Worm (Caenorhabditis elegans) whole organism, mixed stage, embryonic: ENCODE measurements around the gene gcn-2.
A peak's percentile ranks its signal among the peaks of the same experiment; 100 is the strongest.
"Not testable (repeated sequence)": the region's sequence is repeated elsewhere in the genome, so short reads cannot be mapped to it uniquely, and the experiment has no call there.

Source experiments
- M03D4.4 ChIP-seq: sonication (generic microtip); optimal IDR thresholded peaks from 2 replicates; lab custom pipeline; 2017; ENCODE audit warnings: mild to moderate bottlenecking, missing genetic modification characterization, missing compliant biosample characterization
- blmp-1 ChIP-seq: fragments of 150-350 bp; optimal IDR thresholded peaks from 2 replicates; lab custom pipeline; 2014; ENCODE audit warnings: missing biosample characterization, missing genetic modification characterization
- ceh-39 ChIP-seq: fragments of 150-350 bp; optimal IDR thresholded peaks from 2 replicates; lab custom pipeline; 2014; ENCODE audit warnings: missing biosample characterization, missing genetic modification characterization
- ceh-83 ChIP-seq: fragments of 200-800 bp; sonication (Bioruptor generic); optimal IDR thresholded peaks from 2 replicates; lab custom pipeline; 2018; ENCODE audit warnings: mild to moderate bottlenecking, missing genetic modification characterization, missing compliant biosample characterization
- ces-1 ChIP-seq: fragments of 150-350 bp; optimal IDR thresholded peaks from 2 replicates; lab custom pipeline; 2014; ENCODE audit warnings: missing biosample characterization, missing genetic modification reagents, missing genetic modification characterization
- drap-1 ChIP-seq: fragments of 200-800 bp; sonication (Bioruptor generic); optimal IDR thresholded peaks from 3 replicates; lab custom pipeline; 2018; ENCODE audit warnings: mild to moderate bottlenecking, missing genetic modification characterization, missing compliant biosample characterization
- elt-1 ChIP-seq: sonication (generic microtip); optimal IDR thresholded peaks from 2 replicates; lab custom pipeline; 2017; ENCODE audit warnings: missing genetic modification characterization, mild to moderate bottlenecking, missing compliant biosample characterization, antibody characterized with exemption, moderate library complexity, borderline replicate concordance; ENCODE audit not compliant: insufficient read depth
- elt-3 ChIP-seq: fragments of 150-350 bp; optimal IDR thresholded peaks from 2 replicates; lab custom pipeline; 2014; ENCODE audit warnings: missing biosample characterization, missing genetic modification characterization
- ham-2 ChIP-seq: fragments of 200-800 bp; sonication (Bioruptor generic); optimal IDR thresholded peaks from 2 replicates; lab custom pipeline; 2018; ENCODE audit warnings: mild to moderate bottlenecking, missing genetic modification characterization, missing compliant biosample characterization
- hlh-1 ChIP-seq: fragments of 150-350 bp; optimal IDR thresholded peaks from 2 replicates; lab custom pipeline; 2014; ENCODE audit warnings: missing biosample characterization, missing genetic modification reagents, missing genetic modification characterization
- lin-13 ChIP-seq: fragments of 150-350 bp; optimal IDR thresholded peaks from 2 replicates; lab custom pipeline; 2014; ENCODE audit warnings: missing biosample characterization, missing genetic modification characterization
- lsy-2 ChIP-seq: fragments of 150-350 bp; optimal IDR thresholded peaks from 2 replicates; lab custom pipeline; 2014; ENCODE audit warnings: missing biosample characterization, missing genetic modification characterization
- mab-5 ChIP-seq: fragments of 150-350 bp; optimal IDR thresholded peaks from 2 replicates; lab custom pipeline; 2014; ENCODE audit warnings: missing biosample characterization, missing genetic modification characterization
- mep-1 ChIP-seq: fragments of 150-350 bp; optimal IDR thresholded peaks from 2 replicates; lab custom pipeline; 2017; ENCODE audit warnings: missing biosample characterization, missing genetic modification reagents, missing genetic modification characterization, inconsistent platforms
- nhr-2 ChIP-seq: fragments of 150-350 bp; optimal IDR thresholded peaks from 2 replicates; lab custom pipeline; 2014; ENCODE audit warnings: missing biosample characterization, missing genetic modification characterization
- nhr-237 ChIP-seq: fragments of 150-350 bp; optimal IDR thresholded peaks from 2 replicates; lab custom pipeline; 2014; ENCODE audit warnings: missing biosample characterization, missing genetic modification characterization
- nhr-76 ChIP-seq: sonication (generic microtip); optimal IDR thresholded peaks from 2 replicates; lab custom pipeline; 2017; ENCODE audit warnings: missing biosample characterization, missing genetic modification characterization
- sem-2 ChIP-seq: fragments of 200-800 bp; sonication (Bioruptor generic); optimal IDR thresholded peaks from 2 replicates; lab custom pipeline; 2018; ENCODE audit warnings: mild to moderate bottlenecking, missing genetic modification characterization, missing compliant biosample characterization
- snpc-4 ChIP-seq: fragments of 150-350 bp; optimal IDR thresholded peaks from 2 replicates; lab custom pipeline; 2014; ENCODE audit warnings: missing biosample characterization, missing genetic modification characterization
- unc-120 ChIP-seq: sonication (generic microtip); optimal IDR thresholded peaks from 2 replicates; lab custom pipeline; 2017; ENCODE audit warnings: missing genetic modification characterization, missing compliant biosample characterization; ENCODE audit not compliant: poor library complexity, severe bottlenecking
- unc-39 ChIP-seq: fragments of 150-350 bp; optimal IDR thresholded peaks from 2 replicates; lab custom pipeline; 2014; ENCODE audit warnings: missing biosample characterization, missing genetic modification characterization
- ztf-11 ChIP-seq: fragments of 150-350 bp; optimal IDR thresholded peaks from 2 replicates; lab custom pipeline; 2014; ENCODE audit warnings: missing biosample characterization, missing genetic modification characterization

Gene gcn-2

DNA sequence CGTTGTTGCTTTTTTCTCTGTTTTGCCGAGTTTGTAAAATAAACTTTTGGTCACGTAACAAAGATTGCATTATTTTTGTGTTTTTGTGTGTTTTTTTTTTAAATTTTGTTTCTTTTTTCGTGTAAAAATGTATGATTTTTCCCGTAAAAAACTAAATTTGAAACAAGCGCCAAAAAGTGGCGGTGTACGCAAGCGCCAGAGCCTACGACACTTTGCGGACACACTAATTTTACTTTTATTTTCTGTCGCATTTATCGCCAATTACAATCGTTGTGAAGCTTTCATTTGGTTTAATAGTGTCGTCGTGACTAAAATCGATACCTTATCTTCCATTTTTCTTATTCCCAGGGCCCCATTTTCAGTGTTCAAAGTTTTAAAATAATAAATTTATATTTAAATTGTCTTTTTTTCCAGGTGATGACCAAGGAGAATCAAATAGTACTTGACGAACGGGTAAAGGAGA is at the start of gene gcn-2, which contains the start of gene Y81G3A.1:
TSS of gene gcn-2 (plus strand) at position 413 of the 463 bp plus-strand sequence.
TSS of gene Y81G3A.1 (minus strand) at position 175 of the 463 bp plus-strand sequence.
- peak; percentile 25 for TF ChIP-seq blmp-1 (tag; lab: Kevin White, UChicago)
- TF ChIP-seq mep-1 (tag; lab: Kevin White, UChicago): peak; percentile 8
- TF ChIP-seq nhr-237 (tag; lab: Kevin White, UChicago): peak; percentile 56
- TF ChIP-seq ztf-11: no peak
- TF ChIP-seq unc-39 (tag; lab: Kevin White, UChicago): no peak
- no peak for TF ChIP-seq snpc-4 (tag; lab: Kevin White, UChicago)

DNA sequence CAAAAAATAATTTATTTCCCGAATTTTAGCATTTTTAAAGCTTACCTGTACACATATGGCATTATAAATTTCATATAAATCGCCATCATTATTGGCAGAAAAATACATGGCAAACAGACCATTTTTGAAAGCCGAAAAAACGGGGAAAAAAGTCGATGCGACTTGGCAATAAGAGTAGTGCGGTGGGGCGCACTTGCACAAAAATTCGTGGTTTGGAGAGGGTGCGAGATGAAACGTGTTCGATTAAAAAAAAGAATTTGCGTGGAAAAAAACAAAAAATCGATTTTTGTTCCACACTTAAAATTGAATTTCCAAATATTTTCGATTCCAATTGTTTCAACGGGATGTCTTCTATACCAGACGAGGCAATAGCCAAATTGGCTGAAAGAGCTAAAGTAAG is 47.2 kb upstream of the gcn-2 start, which contains the start of gene F18A11.3:
TSS of gene F18A11.3 (minus strand) at position 125 of the 400 bp plus-strand sequence.
- TF ChIP-seq elt-1 (tag; lab: Kevin White, UChicago) (no peak), nhr-2 (tag; lab: Kevin White, UChicago) (no peak), lsy-2 (tag; lab: Kevin White, UChicago) (peak; percentile 16), ces-1 (peak; percentile 2), mep-1 (tag; lab: Kevin White, UChicago) (peak; percentile 42), sem-2 (GFP tag; lab: Kevin White, UChicago) (no peak), ztf-11 (no peak)
- TF ChIP-seq, all 35 proteins: peak for 3

DNA sequence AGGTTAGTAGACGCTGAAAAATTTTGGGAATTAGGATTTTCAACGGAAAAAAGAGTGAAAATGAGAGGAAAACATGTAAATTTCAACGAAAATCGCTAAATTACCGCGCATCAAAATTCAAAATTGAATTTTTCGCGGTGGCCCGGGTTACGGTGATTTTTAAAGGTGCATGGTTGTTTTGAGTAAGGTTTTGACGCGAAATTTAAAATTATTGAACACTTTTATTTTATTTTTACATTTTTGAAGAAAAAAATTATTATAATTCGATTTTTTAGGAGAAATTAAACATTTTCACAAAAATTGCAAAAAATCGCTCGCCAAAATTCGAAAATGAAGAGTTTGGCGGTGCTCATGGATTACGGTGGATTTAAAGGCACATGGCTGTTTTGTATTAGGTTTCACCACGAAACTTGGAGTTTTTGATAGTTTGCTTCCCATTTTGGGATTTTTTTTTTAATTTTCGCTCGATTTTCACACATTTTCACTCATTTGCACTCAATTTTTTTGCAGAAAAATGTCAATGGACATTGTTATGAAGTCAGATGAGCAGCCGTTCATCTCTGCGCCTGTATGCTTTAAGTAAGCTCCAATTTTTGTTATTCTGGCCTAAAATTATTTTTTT is 40.4 kb upstream of the gcn-2 start, which contains the start of gene puf-6:
TSS of gene puf-6 (minus strand) at position 13 of the 622 bp plus-strand sequence.
- not testable (repeated sequence) for TF ChIP-seq ceh-83; ces-1; nhr-76 (tag; lab: Kevin White, UChicago)

DNA sequence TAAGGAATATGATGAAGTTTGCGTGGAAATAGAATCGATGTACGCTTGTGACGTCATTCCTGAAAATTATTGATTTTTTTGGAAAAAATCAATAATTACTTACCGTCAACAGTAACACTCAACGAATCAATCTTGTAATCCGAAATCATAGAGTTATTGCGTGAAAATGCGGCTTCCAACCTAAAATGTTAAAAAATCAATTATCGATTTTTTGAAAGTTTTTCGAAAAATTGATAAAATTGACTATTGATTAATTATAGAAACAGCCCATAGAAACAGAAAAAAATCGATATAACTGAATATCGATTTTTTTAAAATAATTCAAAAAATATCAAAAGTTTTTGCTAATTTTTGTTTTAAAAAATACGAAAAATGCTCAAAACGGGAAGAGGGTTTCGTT is 36.9 kb upstream of the gcn-2 start, which contains the start of gene F42G4.7:
TSS of gene F42G4.7 (minus strand) at position 185 of the 400 bp plus-strand sequence.
- not testable (repeated sequence) for TF ChIP-seq ztf-11, elt-3, ham-2

DNA sequence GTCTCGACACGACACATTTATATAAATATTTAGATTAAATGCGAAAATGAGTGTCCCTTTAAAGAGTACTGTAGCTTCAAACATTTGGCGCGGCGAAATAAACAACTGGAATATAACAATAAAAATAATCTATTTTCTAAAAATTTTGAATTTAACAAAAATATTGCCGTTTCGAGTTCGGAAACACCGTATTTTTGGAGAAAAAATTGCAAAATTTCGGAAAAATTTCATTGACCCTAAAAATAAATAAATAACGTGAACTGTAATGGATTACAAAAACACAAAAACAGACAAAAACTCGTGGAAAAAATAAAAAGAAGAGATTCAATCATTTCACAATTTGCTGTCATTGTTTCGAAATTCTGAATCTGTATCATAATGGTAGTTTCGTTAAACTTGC is 36.4 kb upstream of the gcn-2 start, which contains the start of gene F42G4.2:
TSS of gene F42G4.2 (plus strand) at position 301 of the 400 bp plus-strand sequence.
- not testable (repeated sequence) for TF ChIP-seq lsy-2, nhr-76, nhr-237 (tag; lab: Kevin White, UChicago)

DNA sequence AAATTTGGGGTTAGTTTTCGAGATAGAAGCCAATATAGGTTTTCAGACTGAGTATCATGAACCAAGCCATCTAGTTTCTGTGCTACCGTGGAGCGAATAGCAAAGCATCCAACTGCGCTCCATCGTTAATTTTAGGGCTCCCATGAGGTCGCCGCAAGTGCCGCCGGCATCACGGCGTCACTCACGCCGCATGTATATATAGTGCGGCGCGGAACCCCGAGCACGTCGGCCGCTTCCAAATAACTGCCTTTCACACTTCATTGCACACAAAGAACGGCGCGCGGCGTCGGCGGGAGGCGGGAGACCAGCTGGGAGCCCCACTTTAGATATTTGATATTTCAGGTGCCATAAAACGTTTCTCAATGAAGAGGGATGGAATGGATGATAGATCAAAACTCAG is 33.9 kb upstream of the gcn-2 start:
- TF ChIP-seq ceh-39: no peak
- no peak for TF ChIP-seq unc-39 (tag; lab: Kevin White, UChicago)
- TF ChIP-seq elt-1 (tag; lab: Kevin White, UChicago): no peak
- TF ChIP-seq hlh-1 (tag; lab: Kevin White, UChicago): no peak
- no peak for TF ChIP-seq mab-5 (tag; lab: Kevin White, UChicago)
- TF ChIP-seq unc-120: no peak
- TF ChIP-seq snpc-4 (tag; lab: Kevin White, UChicago): no peak
- no peak for TF ChIP-seq ztf-11
- TF ChIP-seq lin-13 (tag; lab: Kevin White, UChicago): no peak
- no peak for TF ChIP-seq ham-2
- no peak for TF ChIP-seq drap-1 (GFP tag; lab: Kevin White, UChicago)
- no peak for TF ChIP-seq lsy-2 (tag; lab: Kevin White, UChicago)

DNA sequence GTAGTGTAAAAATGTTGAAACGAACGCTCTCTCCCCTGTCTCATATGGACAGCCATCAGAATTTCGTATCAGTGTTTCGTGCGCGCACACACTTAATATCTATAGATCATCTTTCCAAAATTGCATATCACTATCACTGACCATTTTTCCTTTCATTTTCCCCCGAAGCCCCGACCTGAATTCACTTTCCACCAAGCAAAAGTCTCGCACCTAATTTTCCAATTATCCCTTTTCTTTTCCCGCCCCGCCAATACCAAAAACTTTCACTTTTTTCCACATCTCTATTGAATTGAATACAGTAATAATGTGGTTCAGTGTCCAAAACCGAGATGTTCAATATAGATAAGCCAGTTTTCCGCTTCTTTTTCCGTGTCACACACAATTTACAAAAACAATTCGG is 30.5 kb upstream of the gcn-2 start:
- peak; percentile 96 for TF ChIP-seq blmp-1 (tag; lab: Kevin White, UChicago)
- no peak for TF ChIP-seq elt-1 (tag; lab: Kevin White, UChicago)
- TF ChIP-seq elt-3: peak; percentile 16
- no peak for TF ChIP-seq unc-120
- TF ChIP-seq ham-2: peak; percentile 49
- no peak for TF ChIP-seq nhr-76 (tag; lab: Kevin White, UChicago)
- TF ChIP-seq ztf-11: no peak

DNA sequence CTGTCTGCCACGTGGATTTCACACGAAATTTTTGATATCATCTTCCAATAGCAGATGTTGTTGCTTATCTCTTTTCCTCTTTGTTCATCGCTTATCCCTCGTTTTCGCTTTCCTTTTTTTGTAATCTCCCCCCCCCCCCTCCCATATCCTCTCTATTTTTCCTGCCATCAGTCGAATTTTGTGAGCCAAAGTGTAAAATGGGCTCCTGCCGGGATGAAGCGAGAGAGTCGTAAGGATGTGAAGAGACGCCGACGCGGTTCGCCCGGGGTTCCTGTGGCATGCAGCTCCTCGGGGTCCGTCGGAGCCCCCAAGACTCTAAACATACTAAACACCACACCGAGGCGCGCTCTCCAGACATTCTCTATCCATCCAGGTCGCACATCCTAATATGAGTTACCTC is 27.4 kb upstream of the gcn-2 start, which contains the start of gene zyx-1:
TSS of gene zyx-1 (plus strand) at position 331 of the 400 bp plus-strand sequence.
- TF ChIP-seq M03D4.4 (tag; lab: Kevin White, UChicago) (no peak), unc-120 (peak; percentile 58)
